Worm (Caenorhabditis elegans) whole organism, midembryonic: ENCODE data around the gene Y7A5A.9.

Source experiments
- T22C8.4 ChIP-seq: fragments of 200-800 bp; sonication (Bioruptor generic); IDR thresholded peaks from 2 replicates; pipeline ENCODE4 v1.3.6; 2022; ENCODE audit warnings: missing genetic modification characterization, missing compliant biosample characterization
- cog-1 ChIP-seq: sonication (generic microtip); optimal IDR thresholded peaks from 2 replicates; lab custom pipeline; 2016; ENCODE audit warnings: missing genetic modification characterization, missing compliant biosample characterization
- flt-1 ChIP-seq: fragments of 200-800 bp; sonication (Bioruptor generic); IDR thresholded peaks from 2 replicates; pipeline ENCODE4 v1.3.6; 2022; ENCODE audit warnings: missing genetic modification characterization, missing compliant biosample characterization
- klf-2 ChIP-seq: fragments of 200-800 bp; sonication (Bioruptor generic); conservative IDR thresholded peaks from 2 replicates; pipeline ENCODE4 v1.3.6; 2022; ENCODE audit warnings: missing genetic modification reagents, missing genetic modification characterization, missing compliant biosample characterization
- med-1 ChIP-seq: sonication (generic microtip); optimal IDR thresholded peaks from 2 replicates; lab custom pipeline; 2017; ENCODE audit warnings: missing genetic modification characterization, mild to moderate bottlenecking, missing compliant biosample characterization, antibody characterized with exemption, missing genetic modification reagents; ENCODE audit not compliant: insufficient read depth
- ref-1 ChIP-seq: fragments of 200-800 bp; sonication (Bioruptor generic); conservative IDR thresholded peaks from 2 replicates; pipeline ENCODE4 v1.3.6; 2022; ENCODE audit warnings: missing genetic modification reagents, missing genetic modification characterization, missing compliant biosample characterization
- tab-1 ChIP-seq: fragments of 200-800 bp; sonication (Bioruptor generic); IDR thresholded peaks from 2 replicates; pipeline ENCODE4 v1.3.6; 2022; ENCODE audit warnings: missing genetic modification characterization, missing compliant biosample characterization
- ztf-23 ChIP-seq: fragments of 200-800 bp; sonication (Bioruptor generic); IDR thresholded peaks from 2 replicates; pipeline ENCODE4 v1.3.6; 2022; ENCODE audit warnings: missing genetic modification reagents, missing genetic modification characterization, missing compliant biosample characterization
- ztf-29 ChIP-seq: fragments of 200-800 bp; sonication (Bioruptor generic); IDR thresholded peaks from 2 replicates; pipeline ENCODE4 v1.3.6; 2022; ENCODE audit warnings: missing genetic modification reagents, missing genetic modification characterization, missing compliant biosample characterization

Gene Y7A5A.9

ce11 chrX:15826866-15827265 is at the start of gene Y7A5A.9:
Gene Y7A5A.9 (plus strand): TSS chrX:15827166.
- TF ChIP-seq med-1 (GFP tag; lab: Kevin White, UChicago) (no peak), ztf-23 (GFP tag; lab: Robert Waterston, UW) (no peak), flt-1 (GFP tag; lab: Robert Waterston, UW) (no peak), T22C8.4 (no peak)

ce11 chrX:15779503-15779902 is 47.5 kb upstream of the Y7A5A.9 start:
- no peak for TF ChIP-seq ref-1

ce11 chrX:15782027-15782426 is 44.9 kb upstream of the Y7A5A.9 start, which contains the start of gene Y7A5A.24:
Gene Y7A5A.24 (minus strand): TSS chrX:15782127.
- TF ChIP-seq ztf-23 (GFP tag; lab: Robert Waterston, UW) = no peak
- TF ChIP-seq flt-1 (GFP tag; lab: Robert Waterston, UW) = no peak
- no peak for TF ChIP-seq T22C8.4
- TF ChIP-seq med-1 (GFP tag; lab: Kevin White, UChicago) = no peak
- no peak for TF ChIP-seq tab-1
- TF ChIP-seq cog-1 (tag; lab: Kevin White, UChicago) = no peak
- TF ChIP-seq ztf-29 (GFP tag; lab: Robert Waterston, UW) = no peak
- TF ChIP-seq ref-1 = no peak
- TF ChIP-seq klf-2 = no peak

ce11 chrX:15784570-15784969 is 42.4 kb upstream of the Y7A5A.9 start, which contains the start of gene Y7A5A.3:
Gene Y7A5A.3 (minus strand): TSS chrX:15784670.
- TF ChIP-seq tab-1 = no peak
- TF ChIP-seq ztf-29 (GFP tag; lab: Robert Waterston, UW) = no peak
- no peak for TF ChIP-seq med-1 (GFP tag; lab: Kevin White, UChicago)
- no peak for TF ChIP-seq klf-2
- no peak for TF ChIP-seq flt-1 (GFP tag; lab: Robert Waterston, UW)
- no peak for TF ChIP-seq cog-1 (tag; lab: Kevin White, UChicago)
- no peak for TF ChIP-seq ztf-23 (GFP tag; lab: Robert Waterston, UW)
- TF ChIP-seq T22C8.4 = no peak
- no peak for TF ChIP-seq ref-1

DNA sequence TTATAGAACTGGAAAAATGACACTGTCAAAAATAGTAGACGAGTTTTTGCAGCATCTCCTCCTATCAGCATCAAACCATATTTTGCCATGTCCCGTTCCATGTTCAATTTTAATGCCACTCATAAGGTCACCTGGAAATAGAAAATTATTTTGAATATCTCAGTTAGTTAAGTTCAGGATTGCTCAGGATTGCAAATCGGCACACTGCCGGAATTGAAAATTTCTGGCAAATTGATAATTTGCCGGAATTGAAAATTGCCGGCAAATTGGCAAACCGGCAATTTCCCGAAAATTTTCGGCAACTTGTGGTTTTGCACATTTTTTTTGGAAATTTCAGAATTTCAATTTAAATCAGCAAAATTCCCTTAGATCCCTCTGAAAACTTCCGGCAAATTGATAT is 40.2 kb upstream of the Y7A5A.9 start, which contains the start of gene Y7A5A.5:
Y7A5A.5 (minus strand) TSS at position 101 of the 400 bp plus-strand sequence.
- TF ChIP-seq tab-1 = no peak
- TF ChIP-seq klf-2 = no peak
- TF ChIP-seq cog-1 (tag; lab: Kevin White, UChicago) = no peak
- TF ChIP-seq flt-1 (GFP tag; lab: Robert Waterston, UW) = no peak
- no peak for TF ChIP-seq med-1 (GFP tag; lab: Kevin White, UChicago)
- no peak for TF ChIP-seq ztf-23 (GFP tag; lab: Robert Waterston, UW)
- TF ChIP-seq T22C8.4 = no peak
- TF ChIP-seq ztf-29 (GFP tag; lab: Robert Waterston, UW) = no peak
- TF ChIP-seq ref-1 = no peak

DNA sequence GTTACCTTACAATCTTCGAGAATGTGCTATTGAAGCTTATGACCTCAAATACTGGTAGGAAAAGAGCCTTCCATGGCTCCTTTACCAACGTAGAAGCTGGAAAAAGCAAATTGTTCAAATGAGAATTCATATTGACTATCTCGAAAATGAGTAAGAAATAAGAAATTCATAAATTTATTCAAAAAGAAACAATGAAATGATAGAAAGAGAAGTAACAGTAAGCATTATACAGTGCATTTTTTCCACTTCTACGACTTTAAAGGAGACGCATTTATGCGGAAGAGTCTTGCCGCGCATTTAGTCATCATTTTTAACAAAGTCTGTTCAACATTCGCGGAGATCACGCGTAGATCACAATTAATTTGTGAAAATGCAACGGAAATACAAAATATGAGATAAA is 32.0 kb upstream of the Y7A5A.9 start, which contains the start of gene Y7A5A.10:
Y7A5A.10 (minus strand) TSS at position 101 of the 400 bp plus-strand sequence.
- no peak for TF ChIP-seq tab-1
- TF ChIP-seq ref-1 = no peak
- TF ChIP-seq flt-1 (GFP tag; lab: Robert Waterston, UW) = no peak
- TF ChIP-seq T22C8.4 = no peak
- no peak for TF ChIP-seq ztf-29 (GFP tag; lab: Robert Waterston, UW)
- no peak for TF ChIP-seq cog-1 (tag; lab: Kevin White, UChicago)
- no peak for TF ChIP-seq klf-2
- no peak for TF ChIP-seq ztf-23 (GFP tag; lab: Robert Waterston, UW)
- TF ChIP-seq med-1 (GFP tag; lab: Kevin White, UChicago) = no peak

- TF ChIP-seq tab-1 (no peak), T22C8.4 (no peak), ztf-29 (GFP tag; lab: Robert Waterston, UW) (no peak), cog-1 (tag; lab: Kevin White, UChicago) (no peak), med-1 (GFP tag; lab: Kevin White, UChicago) (no peak), flt-1 (GFP tag; lab: Robert Waterston, UW) (no peak), klf-2 (no peak), ztf-23 (GFP tag; lab: Robert Waterston, UW) (no peak), ref-1 (no peak)
Observed at ce11 chrX:15796633-15797032, 30.3 kb upstream of the Y7A5A.9 start.

DNA sequence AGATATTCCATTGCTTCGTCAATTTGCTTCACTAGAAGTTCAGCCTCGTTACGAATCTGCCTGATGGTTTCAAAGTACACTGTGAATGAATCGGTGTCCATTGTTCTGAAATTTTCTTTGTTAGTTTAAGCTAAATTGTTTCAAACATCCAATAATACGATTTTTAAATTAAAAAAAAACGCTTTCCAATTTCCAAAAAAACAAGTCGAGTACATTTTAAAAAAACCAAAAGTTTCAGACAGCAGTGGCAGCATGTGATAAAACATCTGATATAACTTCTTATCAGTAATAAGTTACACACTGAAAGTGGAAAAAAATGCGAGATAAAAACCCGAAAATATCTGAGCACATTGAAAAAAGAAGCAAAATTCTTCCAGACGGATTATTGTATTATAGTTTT is 27.4 kb upstream of the Y7A5A.9 start, which contains the start of gene Y7A5A.6:
Y7A5A.6 (minus strand) TSS at position 101 of the 400 bp plus-strand sequence.
- no peak for TF ChIP-seq ref-1
- TF ChIP-seq ztf-23 (GFP tag; lab: Robert Waterston, UW) = no peak
- TF ChIP-seq med-1 (GFP tag; lab: Kevin White, UChicago) = no peak
- no peak for TF ChIP-seq flt-1 (GFP tag; lab: Robert Waterston, UW)
- TF ChIP-seq T22C8.4 = no peak
- TF ChIP-seq klf-2 = no peak
- TF ChIP-seq ztf-29 (GFP tag; lab: Robert Waterston, UW) = no peak

DNA sequence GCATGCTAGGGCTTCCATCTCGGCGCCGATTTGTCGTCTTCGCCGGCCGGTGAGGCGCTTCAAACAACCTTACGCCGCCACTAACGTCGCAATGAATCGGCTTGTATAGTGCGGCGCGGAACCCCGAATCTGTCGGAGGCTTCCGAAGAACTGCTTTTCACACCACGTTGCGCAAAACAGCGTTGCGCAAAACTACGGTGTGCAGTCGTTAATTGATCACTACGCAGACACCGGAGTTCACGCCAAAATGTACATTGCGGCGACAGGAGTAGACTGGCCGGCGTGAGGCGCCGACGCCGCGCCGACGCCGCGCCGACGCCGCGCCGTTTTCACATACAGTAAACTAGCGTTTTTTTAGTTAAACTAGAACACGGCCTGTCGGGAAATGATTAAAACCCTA is 25.1 kb upstream of the Y7A5A.9 start:
- TF ChIP-seq med-1 (GFP tag; lab: Kevin White, UChicago) (no peak), flt-1 (GFP tag; lab: Robert Waterston, UW) (no peak), ztf-29 (GFP tag; lab: Robert Waterston, UW) (no peak), ztf-23 (GFP tag; lab: Robert Waterston, UW) (no peak), ref-1 (no peak), klf-2 (no peak), cog-1 (tag; lab: Kevin White, UChicago) (no peak), tab-1 (no peak), T22C8.4 (no peak)

- no peak for TF ChIP-seq tab-1
- no peak for TF ChIP-seq ztf-23 (GFP tag; lab: Robert Waterston, UW)
- TF ChIP-seq cog-1 (tag; lab: Kevin White, UChicago) = no peak
- no peak for TF ChIP-seq flt-1 (GFP tag; lab: Robert Waterston, UW)
- TF ChIP-seq med-1 (GFP tag; lab: Kevin White, UChicago) = no peak
- TF ChIP-seq ztf-29 (GFP tag; lab: Robert Waterston, UW) = no peak
- TF ChIP-seq klf-2 = no peak
- no peak for TF ChIP-seq ref-1
- no peak for TF ChIP-seq T22C8.4
Observed at ce11 chrX:15804072-15804471, 22.9 kb upstream of the Y7A5A.9 start, which contains the start of gene Y7A5A.7. Gene Y7A5A.7 (minus strand): TSS chrX:15804172.
